Worm (Caenorhabditis elegans) whole organism, young adult: ENCODE results near the gene sfrp-1.
A peak's percentile ranks its signal among the peaks of the same experiment; 100 is the strongest.
"Not testable (repeated sequence)": the region's sequence is repeated elsewhere in the genome, so short reads cannot be mapped to it uniquely, and the experiment has no call there.

Experiments used
- F33H1.4 ChIP-seq: fragments of 200-800 bp; sonication (Bioruptor generic); IDR thresholded peaks from 2 replicates; pipeline ENCODE4 v1.3.6; 2022; ENCODE audit warnings: missing genetic modification reagents, missing genetic modification characterization, missing compliant biosample characterization
- akir-1 ChIP-seq: fragments of 200-800 bp; sonication (Bioruptor generic); optimal IDR thresholded peaks from 2 replicates; lab custom pipeline; 2018; ENCODE audit warnings: mild to moderate bottlenecking, missing genetic modification characterization, moderate library complexity, missing compliant biosample characterization
- ceh-79 ChIP-seq: sonication (generic microtip); optimal IDR thresholded peaks from 2 replicates; lab custom pipeline; 2017; ENCODE audit warnings: mild to moderate bottlenecking, missing genetic modification characterization, missing compliant biosample characterization
- dpff-1 ChIP-seq: sonication (generic microtip); optimal IDR thresholded peaks from 2 replicates; lab custom pipeline; 2017; ENCODE audit warnings: mild to moderate bottlenecking, missing genetic modification characterization, missing compliant biosample characterization
- ekl-4 ChIP-seq: fragments of 200-800 bp; sonication (Bioruptor generic); IDR thresholded peaks from 2 replicates; pipeline ENCODE4 v1.3.6; 2022; ENCODE audit warnings: missing genetic modification reagents, missing genetic modification characterization, missing compliant biosample characterization
- fkh-3 ChIP-seq: sonication (generic microtip); optimal IDR thresholded peaks from 2 replicates; lab custom pipeline; 2016; ENCODE audit warnings: mild to moderate bottlenecking, missing genetic modification characterization, missing compliant biosample characterization
- tlf-1 ChIP-seq: fragments of 200-800 bp; sonication (Bioruptor generic); optimal IDR thresholded peaks from 2 replicates; lab custom pipeline; 2018; ENCODE audit warnings: mild to moderate bottlenecking, missing genetic modification characterization, missing compliant biosample characterization
- unc-130 ChIP-seq: sonication (generic microtip); optimal IDR thresholded peaks from 2 replicates; lab custom pipeline; 2016; ENCODE audit warnings: missing genetic modification reagents, missing genetic modification characterization, missing compliant biosample characterization
- unc-62 ChIP-seq: fragments of 150-350 bp; optimal IDR thresholded peaks from 2 replicates; lab custom pipeline; 2014; ENCODE audit warnings: missing biosample characterization, missing genetic modification reagents, missing genetic modification characterization
- ztf-6 ChIP-seq: fragments of 200-800 bp; sonication (Bioruptor generic); IDR thresholded peaks from 2 replicates; pipeline ENCODE4 v1.3.6; 2022; ENCODE audit warnings: missing genetic modification reagents, missing genetic modification characterization, missing compliant biosample characterization

DNA sequence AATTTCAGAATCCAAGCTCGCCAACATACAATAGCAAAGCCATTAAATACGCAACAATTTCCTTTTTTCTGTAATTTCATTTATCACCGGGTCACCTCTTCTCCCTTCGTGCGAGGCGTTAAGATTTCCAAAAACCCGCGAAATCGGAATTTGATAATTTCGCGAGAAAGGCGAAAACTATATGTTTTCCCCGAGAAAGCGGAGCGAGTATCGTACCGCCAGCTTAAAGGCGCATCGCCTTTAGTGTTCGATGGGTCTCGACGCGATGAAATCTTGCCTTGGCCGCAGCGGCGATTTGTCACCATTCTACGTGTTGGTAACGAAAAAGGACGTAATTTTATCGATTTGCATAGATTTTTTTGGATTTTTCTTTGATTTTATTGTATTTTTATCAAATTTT, 54.4 kb downstream of the sfrp-1 start:
- TF ChIP-seq ceh-79 (tag; lab: Kevin White, UChicago); ekl-4 (GFP tag; lab: Robert Waterston, UW); tlf-1; unc-130; akir-1 (GFP tag; lab: Kevin White, UChicago); dpff-1 (tag; lab: Kevin White, UChicago); unc-62 (GFP tag; lab: Kevin White, UChicago); ztf-6; fkh-3 (tag; lab: Kevin White, UChicago): not testable (repeated sequence)
- TF ChIP-seq F33H1.4 (GFP tag; lab: Robert Waterston, UW) = peak; percentile 80
